Fruit fly (Drosophila melanogaster) whole organism, embryonic: ENCODE data around the gene Hand.

Source experiments
- CG10274 ChIP-seq: fragments of 200-800 bp; sonication (Bioruptor generic); optimal IDR thresholded peaks from 3 replicates; lab custom pipeline; 2017; ENCODE audit warnings: missing biosample characterization, mild to moderate bottlenecking, missing genetic modification characterization
- CG11560 ChIP-seq: fragments of 200-800 bp; sonication (Bioruptor generic); IDR thresholded peaks from 3 replicates; pipeline ENCODE4 v1.3.6; 2022; ENCODE audit warnings: missing biosample characterization, missing genetic modification characterization
- CG12236 ChIP-seq: fragments of 200-800 bp; sonication (Bioruptor generic); optimal IDR thresholded peaks from 2 replicates; lab custom pipeline; 2016; ENCODE audit warnings: missing biosample characterization, missing genetic modification characterization
- CG12744 ChIP-seq: fragments of 200-800 bp; sonication (Bioruptor generic); optimal IDR thresholded peaks from 2 replicates; lab custom pipeline; 2016; ENCODE audit warnings: missing biosample characterization, missing genetic modification characterization
- CG13123 ChIP-seq: fragments of 200-800 bp; sonication (Bioruptor generic); optimal IDR thresholded peaks from 2 replicates; lab custom pipeline; 2016; ENCODE audit warnings: missing biosample characterization, missing genetic modification characterization
- CG14965 ChIP-seq: fragments of 200-800 bp; sonication (Bioruptor generic); optimal IDR thresholded peaks from 2 replicates; lab custom pipeline; 2016; ENCODE audit warnings: missing biosample characterization, missing genetic modification characterization, borderline replicate concordance
- CG15269 ChIP-seq: fragments of 200-800 bp; sonication (Bioruptor generic); optimal IDR thresholded peaks from 2 replicates; lab custom pipeline; 2018; ENCODE audit warnings: missing biosample characterization, mild to moderate bottlenecking, missing genetic modification characterization, moderate library complexity
- CG15514 ChIP-seq: fragments of 200-800 bp; sonication (Bioruptor generic); optimal IDR thresholded peaks from 3 replicates; lab custom pipeline; 2017; ENCODE audit warnings: missing biosample characterization, missing genetic modification characterization, mild to moderate bottlenecking, moderate library complexity, missing genetic modification reagents
- CG18764 ChIP-seq: fragments of 200-800 bp; sonication (Bioruptor generic); optimal IDR thresholded peaks from 3 replicates; lab custom pipeline; 2016; ENCODE audit warnings: missing biosample characterization, missing genetic modification characterization
- CG30020 ChIP-seq: fragments of 200-800 bp; optimal IDR thresholded peaks from 2 replicates; lab custom pipeline; 2019; ENCODE audit warnings: missing biosample characterization, mild to moderate bottlenecking, missing genetic modification characterization, moderate library complexity
- CG32532 ChIP-seq: fragments of 200-800 bp; sonication (Bioruptor generic); IDR thresholded peaks from 2 replicates; pipeline ENCODE4 v1.3.6; 2022; ENCODE audit warnings: missing biosample characterization, missing genetic modification characterization
- CG4617 ChIP-seq: fragments of 200-800 bp; sonication (Bioruptor generic); optimal IDR thresholded peaks from 3 replicates; lab custom pipeline; 2016; ENCODE audit warnings: missing biosample characterization, missing genetic modification characterization, borderline replicate concordance
- CG7839 ChIP-seq: fragments of 200-800 bp; sonication (Bioruptor generic); optimal IDR thresholded peaks from 3 replicates; lab custom pipeline; 2018; ENCODE audit warnings: missing biosample characterization, mild to moderate bottlenecking, missing genetic modification characterization, moderate library complexity
- CG8359 ChIP-seq: fragments of 200-800 bp; sonication (Bioruptor generic); optimal IDR thresholded peaks from 2 replicates; lab custom pipeline; 2017; ENCODE audit warnings: missing biosample characterization, mild to moderate bottlenecking, missing genetic modification characterization, borderline replicate concordance
- CG8388 ChIP-seq: fragments of 200-800 bp; sonication (Bioruptor generic); optimal IDR thresholded peaks from 2 replicates; lab custom pipeline; 2019; ENCODE audit warnings: missing biosample characterization, mild to moderate bottlenecking, missing genetic modification characterization, moderate library complexity
- CG8924 ChIP-seq: fragments of 200-800 bp; optimal IDR thresholded peaks from 3 replicates; lab custom pipeline; 2019; ENCODE audit warnings: missing biosample characterization, mild to moderate bottlenecking, missing genetic modification characterization, moderate library complexity
- CG9215 ChIP-seq: fragments of 200-800 bp; sonication (Bioruptor generic); IDR thresholded peaks from 2 replicates; pipeline ENCODE4 v1.3.6; 2022; ENCODE audit warnings: missing biosample characterization, missing genetic modification characterization
- CrebB ChIP-seq: fragments of 200-800 bp; sonication (Bioruptor generic); optimal IDR thresholded peaks from 3 replicates; lab custom pipeline; 2018; ENCODE audit warnings: missing biosample characterization, mild to moderate bottlenecking, missing genetic modification characterization
- Dfd ChIP-seq, 2 experiments: fragments of >200 bp; optimal IDR thresholded peaks; 2 replicates each; lab custom pipeline; 2017; ENCODE audit warnings: missing biosample characterization in 2 of 2, missing genetic modification characterization in 2 of 2
- Gug ChIP-seq: fragments of 200-800 bp; sonication (Bioruptor generic); IDR thresholded peaks from 4 replicates; pipeline ENCODE4 v1.3.6; 2022; ENCODE audit warnings: missing biosample characterization, missing genetic modification characterization
- Hmr ChIP-seq: fragments of 200-800 bp; sonication (Bioruptor generic); optimal IDR thresholded peaks from 3 replicates; lab custom pipeline; 2017; ENCODE audit warnings: mild to moderate bottlenecking, missing biosample characterization, missing genetic modification reagents, missing genetic modification characterization
- Poxn ChIP-seq: fragments of 200-800 bp; sonication (Bioruptor generic); IDR thresholded peaks from 2 replicates; pipeline ENCODE4 v1.3.6; 2022; ENCODE audit warnings: missing biosample characterization, missing genetic modification characterization
- Sox100B ChIP-seq: fragments of 200-800 bp; sonication (Bioruptor generic); optimal IDR thresholded peaks from 3 replicates; lab custom pipeline; 2018; ENCODE audit warnings: missing biosample characterization, mild to moderate bottlenecking, missing genetic modification characterization
- Stat92E ChIP-seq, 3 experiments: fragments of >200 bp in 2 of 3; fragments of 200-800 bp in 1 of 3; sonication (Bioruptor generic) in 1 of 3; optimal IDR thresholded peaks; 2 replicates each; lab custom pipeline; 2017 to 2019; ENCODE audit warnings: missing biosample characterization in 3 of 3, missing genetic modification characterization in 3 of 3, mild to moderate bottlenecking in 1 of 3, moderate library complexity in 1 of 3
- TFAM ChIP-seq: fragments of 200-800 bp; sonication (Bioruptor generic); optimal IDR thresholded peaks from 2 replicates; lab custom pipeline; 2017; ENCODE audit warnings: missing biosample characterization, missing genetic modification characterization, inconsistent platforms
- Trl ChIP-seq, 3 experiments: fragments of >200 bp in 2 of 3; fragments of 200-800 bp in 1 of 3; sonication (Bioruptor generic) in 1 of 3; optimal IDR thresholded peaks; 2 replicates in 1 of 3; 3 replicates in 2 of 3; lab custom pipeline; 2016 to 2017; ENCODE audit warnings: missing biosample characterization in 1 of 3, missing genetic modification characterization in 1 of 3
- Xbp1 ChIP-seq: fragments of 200-800 bp; sonication (Bioruptor generic); optimal IDR thresholded peaks from 3 replicates; lab custom pipeline; 2016; ENCODE audit warnings: missing biosample characterization, mild to moderate bottlenecking, missing genetic modification characterization
- ap ChIP-seq: fragments of 200-800 bp; sonication (Bioruptor generic); IDR thresholded peaks from 2 replicates; pipeline ENCODE4 v1.3.6; 2022; ENCODE audit warnings: missing biosample characterization, missing genetic modification characterization
- chinmo ChIP-seq: fragments of 200-800 bp; sonication (Bioruptor generic); IDR thresholded peaks from 4 replicates; pipeline ENCODE4 v1.3.6; 2022; ENCODE audit warnings: missing biosample characterization, missing genetic modification characterization; ENCODE audit not compliant: partially characterized antibody
- chm ChIP-seq: fragments of 200-800 bp; sonication (Bioruptor generic); IDR thresholded peaks from 2 replicates; pipeline ENCODE4 v1.3.6; 2022; ENCODE audit warnings: missing biosample characterization, missing genetic modification characterization
- ewg ChIP-seq: fragments of 200-800 bp; sonication (Bioruptor generic); optimal IDR thresholded peaks from 3 replicates; lab custom pipeline; 2017; ENCODE audit warnings: mild to moderate bottlenecking, missing biosample characterization, missing genetic modification reagents, missing genetic modification characterization
- fd64A ChIP-seq: fragments of 200-800 bp; sonication (Bioruptor generic); optimal IDR thresholded peaks from 3 replicates; lab custom pipeline; 2018; ENCODE audit warnings: missing biosample characterization, mild to moderate bottlenecking, missing genetic modification characterization
- gfzf ChIP-seq: fragments of 200-800 bp; sonication (Bioruptor generic); optimal IDR thresholded peaks from 2 replicates; lab custom pipeline; 2016; ENCODE audit warnings: missing biosample characterization, mild to moderate bottlenecking, missing genetic modification characterization, moderate library complexity
- insv ChIP-seq, 2 experiments: fragments of 200-800 bp; sonication (Bioruptor generic); optimal IDR thresholded peaks; 3 replicates each; lab custom pipeline; 2016 to 2018; ENCODE audit warnings: missing biosample characterization in 2 of 2, missing genetic modification characterization in 2 of 2
- kah ChIP-seq: fragments of 200-800 bp; sonication (Bioruptor generic); optimal IDR thresholded peaks from 2 replicates; lab custom pipeline; 2018; ENCODE audit warnings: missing biosample characterization, mild to moderate bottlenecking, missing genetic modification characterization
- knrl ChIP-seq: fragments of 200-800 bp; sonication (Bioruptor generic); IDR thresholded peaks from 3 replicates; pipeline ENCODE4 v1.3.6; 2022; ENCODE audit warnings: missing biosample characterization, missing genetic modification characterization; ENCODE audit not compliant: partially characterized antibody
- lmd ChIP-seq: fragments of 200-800 bp; sonication (Bioruptor generic); IDR thresholded peaks from 2 replicates; pipeline ENCODE4 v1.3.6; 2022; ENCODE audit warnings: missing biosample characterization, missing genetic modification characterization
- nerfin-1 ChIP-seq: fragments of 200-800 bp; sonication (Bioruptor generic); optimal IDR thresholded peaks from 3 replicates; lab custom pipeline; 2019; ENCODE audit warnings: missing biosample characterization, mild to moderate bottlenecking, missing genetic modification characterization, moderate library complexity
- nom ChIP-seq: fragments of 200-800 bp; sonication (Bioruptor generic); optimal IDR thresholded peaks from 2 replicates; lab custom pipeline; 2017; ENCODE audit warnings: missing biosample characterization, missing genetic modification characterization, mild to moderate bottlenecking, moderate library complexity, missing genetic modification reagents
- onecut ChIP-seq: fragments of 200-800 bp; sonication (Bioruptor generic); IDR thresholded peaks from 2 replicates; pipeline ENCODE4 v1.3.6; 2022; ENCODE audit warnings: missing biosample characterization, missing genetic modification characterization
- pan ChIP-seq, 4 experiments: fragments of >200 bp in 3 of 4; fragments of 200-800 bp in 1 of 4; sonication (Bioruptor generic) in 1 of 4; optimal IDR thresholded peaks in 3 of 4; IDR thresholded peaks in 1 of 4; 2 replicates each; pipeline versions ENCODE4 v1.3.6 to Lab custom; 2017 to 2022; ENCODE audit warnings: missing biosample characterization in 2 of 4, missing genetic modification characterization in 2 of 4, mixed read lengths in 1 of 4
- seq ChIP-seq: fragments of 200-800 bp; sonication (Bioruptor generic); IDR thresholded peaks from 2 replicates; pipeline ENCODE4 v1.3.6; 2022; ENCODE audit warnings: missing biosample characterization, missing genetic modification characterization
- shn ChIP-seq: fragments of 200-800 bp; sonication (Bioruptor generic); optimal IDR thresholded peaks from 3 replicates; lab custom pipeline; 2016; ENCODE audit warnings: missing biosample characterization, missing genetic modification characterization
- sna ChIP-seq: fragments of 200-800 bp; sonication (Bioruptor generic); IDR thresholded peaks from 2 replicates; pipeline ENCODE4 v1.3.6; 2022; ENCODE audit warnings: missing biosample characterization, missing genetic modification characterization; ENCODE audit not compliant: partially characterized antibody
- so ChIP-seq: fragments of 200-800 bp; sonication (Bioruptor generic); IDR thresholded peaks from 3 replicates; pipeline ENCODE4 v1.3.6; 2022; ENCODE audit warnings: missing biosample characterization, missing genetic modification characterization
- stc ChIP-seq: fragments of 200-800 bp; sonication (Bioruptor generic); IDR thresholded peaks from 2 replicates; pipeline ENCODE4 v1.3.6; 2022; ENCODE audit warnings: missing biosample characterization, missing genetic modification characterization
- unpg ChIP-seq: fragments of 200-800 bp; sonication (Bioruptor generic); optimal IDR thresholded peaks from 3 replicates; lab custom pipeline; 2018; ENCODE audit warnings: missing biosample characterization, mild to moderate bottlenecking, missing genetic modification characterization, moderate library complexity
- usp ChIP-seq: fragments of >200 bp; optimal IDR thresholded peaks from 2 replicates; lab custom pipeline; 2017; ENCODE audit warnings: missing biosample characterization, missing genetic modification characterization
- vnd ChIP-seq: fragments of 200-800 bp; sonication (Bioruptor generic); IDR thresholded peaks from 3 replicates; pipeline ENCODE4 v1.3.6; 2022; ENCODE audit warnings: missing biosample characterization, missing genetic modification characterization; ENCODE audit not compliant: partially characterized antibody

The Hand gene

DNA sequence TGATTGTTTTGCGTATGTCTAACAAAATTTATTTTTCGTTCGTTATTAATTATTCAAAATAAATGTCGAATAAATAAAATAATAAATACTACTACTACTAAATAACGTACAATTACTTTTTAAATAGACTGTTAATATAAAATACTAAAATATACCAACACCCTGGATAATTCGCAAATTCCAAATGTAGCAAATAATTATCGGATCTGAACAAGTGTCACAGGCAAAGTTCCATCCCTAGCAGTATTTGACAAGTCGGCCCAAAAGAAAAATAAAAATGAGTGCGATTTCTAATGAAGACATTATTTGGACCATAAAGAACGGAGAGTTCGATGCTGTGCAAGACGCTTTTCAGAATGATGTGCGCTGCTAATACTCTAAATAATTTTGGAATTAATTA lies 46.2 kb upstream of the Hand start, which contains the start of gene CG31715 (continued):
- TF ChIP-seq CG4617 (GFP tag; lab: Kevin White, UChicago): no peak
- no peak for TF ChIP-seq Stat92E (GFP tag; optimal IDR thresholded peaks at IDR 0.05; lab: Kevin White, UChicago)
- no peak for TF ChIP-seq CrebB (tag; lab: Kevin White, UChicago)
- TF ChIP-seq kah (GFP tag; lab: Kevin White, UChicago): peak; percentile 59
- peak; percentile 34 for TF ChIP-seq gfzf (GFP tag; lab: Kevin White, UChicago)
- peak; percentile 99 for TF ChIP-seq CG8388 (GFP tag; lab: Kevin White, UChicago)
- no peak for TF ChIP-seq CG10274 (GFP tag; lab: Kevin White, UChicago)
- TF ChIP-seq so (GFP tag; lab: Robert Waterston, UW): no peak
- TF ChIP-seq lmd (GFP tag; lab: Robert Waterston, UW): no peak
- no peak for TF ChIP-seq nom (GFP tag; lab: Kevin White, UChicago)
- peak; percentile 37 for TF ChIP-seq CG15514 (GFP tag; lab: Kevin White, UChicago)
- TF ChIP-seq TFAM (GFP tag; lab: Kevin White, UChicago): no peak
- 0 out of 3 replicates have a peak, but pooled peaks have one; percentile 28 for TF ChIP-seq knrl (GFP tag; lab: Robert Waterston, UW)
- TF ChIP-seq pan (optimal IDR thresholded peaks at IDR 0.05; lab: Kevin White, UChicago): no peak
- TF ChIP-seq pan (GFP tag; optimal IDR thresholded peaks at IDR 0.05 in 1 of 2, IDR thresholded peaks at IDR 0.05 in 1 of 2): no peak
- TF ChIP-seq Hmr (GFP tag; lab: Kevin White, UChicago): no peak
- TF ChIP-seq CG14965 (GFP tag; lab: Kevin White, UChicago): no peak
- no peak for TF ChIP-seq CG18764 (GFP tag; lab: Kevin White, UChicago)
- TF ChIP-seq CG32532 (GFP tag; lab: Robert Waterston, UW): peak; percentile 58; the same call in 1 of the 2 replicates
- peak; percentile 18 for TF ChIP-seq Sox100B (GFP tag; lab: Kevin White, UChicago)
- TF ChIP-seq Poxn (GFP tag; lab: Robert Waterston, UW): no peak
- TF ChIP-seq chinmo (GFP tag; lab: Robert Waterston, UW): no peak
- no peak for TF ChIP-seq chm (GFP tag; lab: Robert Waterston, UW)
- TF ChIP-seq unpg (GFP tag; lab: Kevin White, UChicago): peak; percentile 40
- TF ChIP-seq ap (GFP tag; lab: Robert Waterston, UW): no peak
- no peak for TF ChIP-seq CG12236 (GFP tag; lab: Kevin White, UChicago)
- TF ChIP-seq Xbp1 (GFP tag; lab: Kevin White, UChicago): peak; percentile 20
- no peak for TF ChIP-seq Gug (GFP tag; lab: Robert Waterston, UW)
- no peak for TF ChIP-seq CG15269 (tag; lab: Kevin White, UChicago)
- TF ChIP-seq CG8924 (tag; lab: Kevin White, UChicago): peak; percentile 39
- TF ChIP-seq stc: no peak
- TF ChIP-seq sna (GFP tag; lab: Robert Waterston, UW): no peak
- TF ChIP-seq fd64A (GFP tag; lab: Kevin White, UChicago): no peak
- no peak for TF ChIP-seq shn
- peak; percentile 78 for TF ChIP-seq CG30020 (tag; lab: Kevin White, UChicago)
- no peak for TF ChIP-seq CG12744
- TF ChIP-seq CG8359 (GFP tag; lab: Kevin White, UChicago): no peak
- TF ChIP-seq Trl (optimal IDR thresholded peaks at IDR 0.05; lab: Kevin White, UChicago): no peak
- no peak for TF ChIP-seq Trl (GFP tag; optimal IDR thresholded peaks at IDR 0.05; lab: Kevin White, UChicago)
- TF ChIP-seq seq: no peak
- no peak for TF ChIP-seq ewg (GFP tag; lab: Kevin White, UChicago)
- no peak for TF ChIP-seq CG9215
- TF ChIP-seq Dfd (GFP tag; optimal IDR thresholded peaks at IDR 0.05; lab: Kevin White, UChicago): no peak
- peak; percentile 13 for TF ChIP-seq CG7839 (tag; lab: Kevin White, UChicago)
- no peak for TF ChIP-seq nerfin-1
- TF ChIP-seq vnd (GFP tag; lab: Robert Waterston, UW): no peak
- TF ChIP-seq CG13123 (GFP tag; lab: Kevin White, UChicago): no peak
- no peak for TF ChIP-seq usp (GFP tag; lab: Kevin White, UChicago)
- no peak for TF ChIP-seq CG11560 (tag; lab: Robert Waterston, UW)
- TF ChIP-seq insv (GFP tag; optimal IDR thresholded peaks at IDR 0.05; lab: Kevin White, UChicago): no peak
- TF ChIP-seq onecut (GFP tag; lab: Robert Waterston, UW): no peak
